Fruit fly (Drosophila melanogaster) whole organism: ENCODE measurements around the gene CG4362.

ENCODE experiments used
- Dll ChIP-seq: fragments of >200 bp; optimal IDR thresholded peaks from 2 replicates; lab custom pipeline; 2017
- EcR ChIP-seq, 2 experiments: fragments of >200 bp; optimal IDR thresholded peaks; 2 replicates each; lab custom pipeline; 2017; ENCODE audit warnings: missing biosample characterization in 2 of 2, missing genetic modification characterization in 2 of 2, missing genetic modification reagents in 2 of 2
- pan ChIP-seq: fragments of >200 bp; optimal IDR thresholded peaks from 2 replicates; lab custom pipeline; 2017
- psq ChIP-seq: fragments of >200 bp; optimal IDR thresholded peaks from 2 replicates; lab custom pipeline; 2017

- no peak for TF ChIP-seq psq
- no peak for TF ChIP-seq EcR (GFP tag; optimal IDR thresholded peaks at IDR 0.05; lab: Kevin White, UChicago)
- no peak for TF ChIP-seq pan (lab: Kevin White, UChicago)
- TF ChIP-seq Dll (lab: Kevin White, UChicago), result no peak
These were observed 4.1 kb upstream of the CG4362 start for dm6 chr3R:20311406-20311805.
